Worm (Caenorhabditis elegans): ENCODE results near the gene Y50D4B.1.

Gene Y50D4B.1

DNA sequence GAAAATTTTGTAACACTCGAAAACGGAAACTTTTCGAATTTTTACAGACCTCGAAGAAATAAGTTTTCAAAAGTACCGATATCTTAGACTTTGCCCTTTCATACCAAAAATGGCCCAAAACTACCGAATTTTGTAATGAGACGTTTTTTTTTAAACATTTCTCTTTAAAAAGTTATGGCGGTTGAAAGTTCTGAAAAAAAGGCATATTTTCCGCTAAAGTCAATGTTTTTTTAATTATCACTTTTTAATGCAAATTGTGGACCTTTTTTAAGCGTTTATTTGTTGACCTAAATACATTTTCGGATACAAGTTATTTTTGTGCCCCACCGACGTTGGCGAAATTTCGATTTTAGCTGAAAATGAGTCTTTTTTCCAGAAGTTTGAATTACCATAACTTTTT lies 10.2 kb upstream of the Y50D4B.1 start:
- TF ChIP-seq skn-1 (tag; optimal IDR thresholded peaks at IDR 0.05) (no peak), hlh-4 (tag; optimal IDR thresholded peaks at IDR 0.05) (no peak), lin-35 (GFP tag; optimal IDR thresholded peaks at IDR 0.05) (no peak), pqm-1 (tag; optimal IDR thresholded peaks at IDR 0.05) (no peak), fkh-4 (tag; optimal IDR thresholded peaks at IDR 0.05; ENCODE audit: borderline replicate concordance) (no peak), pax-3 (tag; optimal IDR thresholded peaks at IDR 0.05) (no peak), hlh-17 (GFP tag; optimal IDR thresholded peaks at IDR 0.05; ENCODE audit: borderline replicate concordance) (no peak), mab-9 (GFP tag; IDR thresholded peaks at IDR 0.05) (no peak), nhr-12 (tag; optimal IDR thresholded peaks at IDR 0.05) (no peak), unc-62 (GFP tag; optimal IDR thresholded peaks at IDR 0.05) (no peak), fkh-10 (GFP tag; optimal IDR thresholded peaks at IDR 0.05) (no peak), fkh-8 (tag; optimal IDR thresholded peaks at IDR 0.05) (no peak), pag-3 (tag; optimal IDR thresholded peaks at IDR 0.05; ENCODE audit: borderline replicate concordance, insufficient read depth) (no peak), egl-27 (tag; optimal IDR thresholded peaks at IDR 0.05) (no peak), nhr-84 (tag; optimal IDR thresholded peaks at IDR 0.05) (no peak), irx-1 (tag; optimal IDR thresholded peaks at IDR 0.05) (no peak), unc-86 (tag; optimal IDR thresholded peaks at IDR 0.05) (no peak), dpl-1 (GFP tag; optimal IDR thresholded peaks at IDR 0.05) (no peak)

DNA sequence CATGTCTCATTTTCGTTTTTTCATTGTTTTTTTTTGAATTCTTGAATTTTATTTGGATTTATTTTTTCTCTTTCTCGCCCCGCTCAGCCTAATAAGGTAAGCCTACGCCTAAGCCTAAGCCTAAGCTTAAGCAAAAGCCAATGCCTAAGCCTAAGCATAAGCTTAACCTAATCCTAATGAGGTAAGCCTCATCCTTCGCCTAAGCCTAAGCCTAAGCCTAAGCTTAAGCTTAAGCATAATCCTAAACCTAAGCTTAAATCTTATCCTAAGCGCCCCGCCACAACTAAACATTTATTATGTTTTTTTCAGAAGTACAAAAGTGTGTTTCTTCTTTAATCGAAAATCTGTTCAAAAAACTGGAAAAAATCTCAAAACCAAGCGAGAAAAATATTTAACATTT lies 578 bp upstream of the Y50D4B.1 start:
- no peak for TF ChIP-seq ceh-82 (tag; optimal IDR thresholded peaks at IDR 0.05)
- no peak for TF ChIP-seq efl-1 (optimal IDR thresholded peaks at IDR 0.05)
- TF ChIP-seq efl-1 (GFP tag; optimal IDR thresholded peaks at IDR 0.05 in 1 of 2) = peak in 1 of 2 experiments; percentile 38
- TF ChIP-seq tbx-2 (tag; optimal IDR thresholded peaks at IDR 0.05) = no peak
- no peak for TF ChIP-seq unc-130 (tag; optimal IDR thresholded peaks at IDR 0.05)
- TF ChIP-seq ceh-90 (tag; optimal IDR thresholded peaks at IDR 0.05) = no peak

DNA sequence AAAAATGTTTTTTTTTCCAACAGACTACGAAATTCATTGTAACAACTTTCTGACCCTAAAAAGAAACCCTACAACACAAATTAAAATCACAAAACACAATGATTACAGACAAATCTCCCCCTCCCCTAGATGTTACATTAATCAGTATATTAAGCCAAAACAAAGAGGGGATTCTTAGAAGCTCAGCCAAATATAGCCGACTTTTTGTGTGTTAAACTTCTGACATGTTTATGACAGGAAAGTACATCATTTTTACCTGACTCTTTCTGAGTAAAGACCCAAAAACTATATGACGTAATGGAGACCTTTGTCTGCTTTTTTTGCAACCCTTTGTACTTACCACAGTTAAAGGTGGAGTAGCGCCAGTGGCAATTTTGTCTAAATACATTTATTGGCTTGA lies 7.3 kb downstream of the Y50D4B.1 start:
- peak; percentile 77 for TF ChIP-seq dsc-1 (tag; optimal IDR thresholded peaks at IDR 0.05)
- peak; percentile 42 for TF ChIP-seq nhr-47 (tag; optimal IDR thresholded peaks at IDR 0.05)
- no peak for TF ChIP-seq sup-37 (GFP tag; optimal IDR thresholded peaks at IDR 0.05)
- no peak for TF ChIP-seq lin-13 (GFP tag; optimal IDR thresholded peaks at IDR 0.05)
- no peak for TF ChIP-seq C16A3.4 (tag; optimal IDR thresholded peaks at IDR 0.05)
- no peak for TF ChIP-seq isw-1 (GFP tag; IDR thresholded peaks at IDR 0.05)
- TF ChIP-seq pag-3 (tag; optimal IDR thresholded peaks at IDR 0.05; ENCODE audit: borderline replicate concordance, insufficient read depth) = no peak
- TF ChIP-seq fkh-8 (tag; optimal IDR thresholded peaks at IDR 0.05) = peak; percentile 70
- TF ChIP-seq nhr-71 (tag; optimal IDR thresholded peaks at IDR 0.05) = peak; percentile 54
- TF ChIP-seq nhr-85 (tag) = peak; percentile 1

DNA sequence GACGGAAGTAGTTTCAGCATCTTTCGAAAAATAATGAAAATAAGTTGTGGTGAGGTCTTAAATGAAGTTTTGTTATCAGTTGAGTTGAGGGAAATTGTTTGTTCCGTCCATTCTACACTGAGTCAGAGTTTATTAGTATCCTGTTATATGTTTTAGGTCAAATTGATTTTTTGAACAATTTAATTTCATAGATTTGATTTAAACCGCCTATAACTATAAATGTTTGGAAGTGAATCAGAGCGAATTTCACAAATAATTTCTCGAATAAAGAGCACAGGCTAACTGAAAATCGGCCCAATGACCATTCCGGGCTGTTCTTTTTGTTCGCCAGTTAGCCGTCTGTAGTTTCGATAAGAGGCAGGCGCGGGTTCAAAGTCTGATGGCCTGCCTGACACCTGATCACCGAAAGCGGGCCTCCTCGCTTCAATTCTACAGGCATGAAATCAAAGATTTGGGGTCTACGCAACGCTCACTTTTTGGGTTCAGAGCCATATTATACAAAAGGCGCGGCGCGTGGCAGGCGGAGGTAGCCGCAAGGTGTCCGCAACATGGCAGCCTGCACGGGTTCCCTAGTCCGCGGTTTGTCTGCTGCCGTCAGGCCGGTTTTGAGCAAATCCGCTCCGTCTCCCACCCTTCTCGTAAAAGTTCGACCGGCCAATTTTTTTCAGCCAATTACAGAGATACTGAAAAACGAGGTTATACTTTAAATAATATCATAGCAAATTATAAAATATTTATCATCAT lies 19.3 kb downstream of the Y50D4B.1 start, which contains the start of gene W07B8.4:
W07B8.4 (minus strand) TSS at position 51 of the 744 bp plus-strand sequence.
- TF ChIP-seq C04F5.9 (tag; optimal IDR thresholded peaks at IDR 0.05) (no peak), efl-1 (optimal IDR thresholded peaks at IDR 0.05) (no peak), efl-1 (GFP tag; optimal IDR thresholded peaks at IDR 0.05 in 1 of 2) (no peak), aly-2 (tag; optimal IDR thresholded peaks at IDR 0.05) (no peak)

DNA sequence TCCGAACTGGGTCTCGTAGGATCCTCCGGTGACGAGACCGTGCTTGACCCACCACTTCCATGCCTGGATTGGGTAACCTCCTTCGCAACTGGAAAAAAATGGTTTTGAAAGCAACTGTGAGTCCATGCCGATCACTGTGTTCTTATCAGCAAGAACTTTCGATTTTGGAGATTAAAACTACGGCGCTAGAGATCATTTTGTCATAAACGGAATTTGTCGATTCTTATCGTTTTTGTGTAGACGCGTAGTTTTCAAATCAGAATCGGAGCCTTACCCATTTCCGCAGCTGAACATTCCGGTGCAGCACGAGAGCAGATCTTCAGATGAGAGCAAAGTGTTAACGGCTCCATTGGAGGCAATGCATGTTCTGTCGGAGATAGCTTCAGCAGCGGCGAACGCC lies 20.5 kb downstream of the Y50D4B.1 start:
- TF ChIP-seq nhr-237 (tag; optimal IDR thresholded peaks at IDR 0.05) (no peak), lin-35 (GFP tag; optimal IDR thresholded peaks at IDR 0.05) (no peak), nhr-76 (tag; optimal IDR thresholded peaks at IDR 0.05) (no peak), efl-1 (optimal IDR thresholded peaks at IDR 0.05) (no peak), efl-1 (GFP tag; optimal IDR thresholded peaks at IDR 0.05 in 1 of 2) (peak in 1 of 2 experiments; percentile 91), nhr-20 (tag; optimal IDR thresholded peaks at IDR 0.05) (no peak), nhr-28 (tag; optimal IDR thresholded peaks at IDR 0.05) (no peak), ceh-8 (GFP tag; optimal IDR thresholded peaks at IDR 0.05) (peak; percentile 3)

Measured in whole organism, L1 larva.